Worm (Caenorhabditis elegans) whole organism, L1 larva: ENCODE data around the gene spp-30.

Experiments
- blmp-1 ChIP-seq: fragments of 150-350 bp; optimal IDR thresholded peaks from 2 replicates; lab custom pipeline; 2014; ENCODE audit warnings: missing biosample characterization, missing genetic modification characterization
- ceh-8 ChIP-seq: fragments of 200-800 bp; sonication (Bioruptor generic); optimal IDR thresholded peaks from 2 replicates; lab custom pipeline; 2018; ENCODE audit warnings: mild to moderate bottlenecking, missing genetic modification characterization, moderate library complexity, missing compliant biosample characterization
- dsc-1 ChIP-seq: sonication (generic microtip); optimal IDR thresholded peaks from 2 replicates; lab custom pipeline; 2016; ENCODE audit warnings: mild to moderate bottlenecking, missing genetic modification characterization, missing compliant biosample characterization
- egl-13 ChIP-seq: sonication (generic microtip); optimal IDR thresholded peaks from 2 replicates; lab custom pipeline; 2016; ENCODE audit warnings: missing genotype, missing genetic modification reagents, missing genetic modification characterization, missing compliant biosample characterization
- fkh-10 ChIP-seq: sonication (generic microtip); optimal IDR thresholded peaks from 2 replicates; lab custom pipeline; 2017; ENCODE audit warnings: missing biosample characterization, missing genetic modification reagents, missing genetic modification characterization
- lin-15B ChIP-seq: fragments of 150-350 bp; sonication (generic microtip); optimal IDR thresholded peaks from 3 replicates; lab custom pipeline; 2014; ENCODE audit warnings: missing biosample characterization, missing genetic modification characterization
- lin-35 ChIP-seq, 2 experiments: fragments of 150-350 bp; optimal IDR thresholded peaks; 2 replicates each; lab custom pipeline; 2014; ENCODE audit warnings: missing biosample characterization in 2 of 2, missing genetic modification characterization in 2 of 2, missing genetic modification reagents in 2 of 2
- nhr-20 ChIP-seq: sonication (generic microtip); optimal IDR thresholded peaks from 2 replicates; lab custom pipeline; 2016; ENCODE audit warnings: mild to moderate bottlenecking, missing genetic modification characterization, missing compliant biosample characterization
- nhr-76 ChIP-seq: sonication (generic microtip); optimal IDR thresholded peaks from 2 replicates; lab custom pipeline; 2017; ENCODE audit warnings: missing biosample characterization, missing genetic modification characterization
- rnt-1 ChIP-seq: sonication (generic microtip); optimal IDR thresholded peaks from 2 replicates; lab custom pipeline; 2016; ENCODE audit warnings: mild to moderate bottlenecking, missing genetic modification characterization, moderate library complexity, missing compliant biosample characterization
- tbx-2 ChIP-seq: sonication (generic microtip); optimal IDR thresholded peaks from 2 replicates; lab custom pipeline; 2016; ENCODE audit warnings: missing genetic modification characterization, missing compliant biosample characterization
- unc-30 ChIP-seq: sonication (generic microtip); optimal IDR thresholded peaks from 2 replicates; lab custom pipeline; 2017; ENCODE audit warnings: missing biosample characterization, missing genetic modification characterization
- zip-4 ChIP-seq: fragments of 200-800 bp; sonication (Bioruptor generic); optimal IDR thresholded peaks from 2 replicates; lab custom pipeline; 2018; ENCODE audit warnings: mild to moderate bottlenecking, missing genetic modification characterization, moderate library complexity, missing compliant biosample characterization

spp-30 gene

ce11 chrX:11585375-11585774 is 43.1 kb downstream of the spp-30 start, which contains the start of gene abts-2:
abts-2 (plus strand) TSS chrX:11585675.
- no peak for TF ChIP-seq ceh-8
- TF ChIP-seq nhr-20 (tag; lab: Kevin White, UChicago), result no peak
- no peak for TF ChIP-seq rnt-1 (tag; lab: Kevin White, UChicago)
- TF ChIP-seq lin-15B (tag; lab: Kevin White, UChicago), result no peak
- no peak for TF ChIP-seq zip-4
- TF ChIP-seq lin-35 (GFP tag; optimal IDR thresholded peaks at IDR 0.05; lab: Kevin White, UChicago), result no peak
- no peak for TF ChIP-seq nhr-76 (tag; lab: Kevin White, UChicago)
- no peak for TF ChIP-seq fkh-10 (GFP tag; lab: Kevin White, UChicago)
- no peak for TF ChIP-seq blmp-1 (tag; lab: Kevin White, UChicago)
- TF ChIP-seq dsc-1 (tag; lab: Kevin White, UChicago), result no peak
- no peak for TF ChIP-seq egl-13 (tag; lab: Kevin White, UChicago)
- no peak for TF ChIP-seq tbx-2 (tag; lab: Kevin White, UChicago)
- no peak for TF ChIP-seq unc-30 (tag; lab: Kevin White, UChicago)
